Fruit fly (Drosophila melanogaster): ENCODE data around the gene GstZ1.

Gene GstZ1

dm6 chr3R:9456373-9456772 lies at the start of gene GstZ1:
Gene GstZ1, minus strand, starts transcription at chr3R:9456546.
- TF ChIP-seq CG17801 (GFP tag; optimal IDR thresholded peaks at IDR 0.05; ENCODE audit: partially characterized antibody), result peak; percentile 40

DNA sequence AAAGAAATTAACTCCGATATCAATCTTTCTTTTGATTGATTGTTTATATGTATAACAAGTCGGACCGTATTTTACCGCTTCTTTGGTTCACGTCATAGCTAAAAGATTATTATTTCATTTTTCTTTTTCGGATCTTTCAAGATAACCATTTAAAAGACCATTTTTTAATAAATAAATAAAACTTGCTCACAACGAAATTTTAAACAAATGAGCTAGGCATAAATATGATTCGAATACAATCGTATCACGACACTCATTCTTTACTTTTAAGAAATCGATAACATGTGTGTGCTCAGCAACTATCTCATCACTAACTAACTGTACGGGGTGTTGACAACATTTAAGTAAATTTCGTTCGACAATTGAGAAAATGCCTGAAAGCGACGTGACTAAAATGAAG lies 48.0 kb upstream of the GstZ1 start, which contains the start of gene CG8149:
CG8149 (plus strand) TSS at position 302 of the 400 bp plus-strand sequence.
- peak; percentile 28 for TF ChIP-seq CG17801 (GFP tag; optimal IDR thresholded peaks at IDR 0.05; ENCODE audit: partially characterized antibody)

- no peak for TF ChIP-seq CG17801 (GFP tag; optimal IDR thresholded peaks at IDR 0.05; ENCODE audit: partially characterized antibody)
Observed at dm6 chr3R:9503329-9504088, 47.2 kb upstream of the GstZ1 start.

dm6 chr3R:9502416-9502763 lies 46.0 kb upstream of the GstZ1 start, which contains the start of gene RhoL:
Gene RhoL, minus strand, starts transcription at chr3R:9502581.
- peak; percentile 68 for TF ChIP-seq CG17801 (GFP tag; optimal IDR thresholded peaks at IDR 0.05; ENCODE audit: partially characterized antibody)

- no peak for TF ChIP-seq CG17801 (GFP tag; optimal IDR thresholded peaks at IDR 0.05; ENCODE audit: partially characterized antibody)
Observed at dm6 chr3R:9501489-9502415, 45.4 kb upstream of the GstZ1 start.

DNA sequence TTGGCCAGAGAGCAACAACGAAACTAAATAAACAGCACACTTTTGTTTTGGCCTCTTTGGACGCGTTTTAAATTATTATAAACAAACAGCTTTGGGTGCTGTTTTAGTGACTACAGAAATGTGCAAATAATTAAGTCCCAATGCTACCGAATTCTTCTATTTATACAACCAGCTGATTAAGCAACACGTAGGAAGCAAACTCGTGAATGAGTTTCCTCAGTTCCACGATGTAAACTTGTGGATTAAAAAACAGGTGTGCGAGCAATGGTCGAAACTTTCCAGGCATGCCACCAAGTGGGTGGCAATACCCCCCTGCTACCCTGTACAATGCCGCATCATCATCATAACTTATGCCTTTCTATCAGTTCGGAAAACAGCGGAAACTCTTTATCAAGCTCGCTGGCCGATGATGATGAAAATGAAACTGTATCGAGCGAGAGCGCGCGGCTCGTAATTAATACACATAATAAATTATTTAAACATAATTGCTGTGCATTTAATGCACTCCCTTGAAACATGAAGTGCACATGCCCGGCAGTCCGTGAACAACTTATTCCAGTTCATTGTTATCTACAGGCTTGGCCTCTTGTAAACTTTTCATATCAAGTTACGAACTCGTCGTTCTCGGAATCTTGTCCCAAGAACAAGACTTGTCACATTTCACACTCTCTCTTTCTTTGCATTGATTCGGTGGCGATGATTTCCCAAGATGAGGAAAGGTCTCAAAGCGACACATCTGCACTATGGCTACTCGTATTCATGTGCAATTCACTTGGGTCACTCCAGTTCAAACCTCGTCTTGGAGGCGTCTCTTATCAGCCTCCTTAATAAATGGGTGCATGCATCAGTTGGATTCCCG lies 44.1 kb upstream of the GstZ1 start:
- TF ChIP-seq CG17801 (GFP tag; optimal IDR thresholded peaks at IDR 0.05; ENCODE audit: partially characterized antibody), result no peak

- TF ChIP-seq CG17801 (GFP tag; optimal IDR thresholded peaks at IDR 0.05; ENCODE audit: partially characterized antibody), result no peak
Observed at dm6 chr3R:9499238-9499637, 42.9 kb upstream of the GstZ1 start.

dm6 chr3R:9496748-9497147 lies 40.4 kb upstream of the GstZ1 start:
- TF ChIP-seq CG17801 (GFP tag; optimal IDR thresholded peaks at IDR 0.05; ENCODE audit: partially characterized antibody), result no peak

DNA sequence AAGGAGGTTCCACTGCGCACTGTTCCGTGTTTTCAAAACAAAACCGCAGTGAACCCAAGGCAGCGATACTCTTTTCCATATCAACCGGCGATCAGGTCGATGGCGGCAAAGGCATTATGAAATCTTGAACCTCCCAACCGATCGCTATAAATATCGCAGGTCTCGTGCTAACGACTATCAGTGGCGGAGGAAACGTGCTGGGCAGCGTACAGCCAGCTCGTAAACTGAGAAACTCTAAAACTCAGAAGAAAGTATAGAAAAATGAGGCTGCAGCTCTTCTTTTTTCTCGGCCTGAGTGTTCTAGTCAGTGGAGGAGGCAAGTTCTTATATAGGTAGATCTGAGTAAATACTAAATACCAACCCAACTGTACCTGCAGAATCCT lies 38.3 kb upstream of the GstZ1 start, which contains the start of gene phu:
phu (plus strand) TSS at position 175 of the 383 bp plus-strand sequence.
- TF ChIP-seq CG17801 (GFP tag; optimal IDR thresholded peaks at IDR 0.05; ENCODE audit: partially characterized antibody), result no peak

DNA sequence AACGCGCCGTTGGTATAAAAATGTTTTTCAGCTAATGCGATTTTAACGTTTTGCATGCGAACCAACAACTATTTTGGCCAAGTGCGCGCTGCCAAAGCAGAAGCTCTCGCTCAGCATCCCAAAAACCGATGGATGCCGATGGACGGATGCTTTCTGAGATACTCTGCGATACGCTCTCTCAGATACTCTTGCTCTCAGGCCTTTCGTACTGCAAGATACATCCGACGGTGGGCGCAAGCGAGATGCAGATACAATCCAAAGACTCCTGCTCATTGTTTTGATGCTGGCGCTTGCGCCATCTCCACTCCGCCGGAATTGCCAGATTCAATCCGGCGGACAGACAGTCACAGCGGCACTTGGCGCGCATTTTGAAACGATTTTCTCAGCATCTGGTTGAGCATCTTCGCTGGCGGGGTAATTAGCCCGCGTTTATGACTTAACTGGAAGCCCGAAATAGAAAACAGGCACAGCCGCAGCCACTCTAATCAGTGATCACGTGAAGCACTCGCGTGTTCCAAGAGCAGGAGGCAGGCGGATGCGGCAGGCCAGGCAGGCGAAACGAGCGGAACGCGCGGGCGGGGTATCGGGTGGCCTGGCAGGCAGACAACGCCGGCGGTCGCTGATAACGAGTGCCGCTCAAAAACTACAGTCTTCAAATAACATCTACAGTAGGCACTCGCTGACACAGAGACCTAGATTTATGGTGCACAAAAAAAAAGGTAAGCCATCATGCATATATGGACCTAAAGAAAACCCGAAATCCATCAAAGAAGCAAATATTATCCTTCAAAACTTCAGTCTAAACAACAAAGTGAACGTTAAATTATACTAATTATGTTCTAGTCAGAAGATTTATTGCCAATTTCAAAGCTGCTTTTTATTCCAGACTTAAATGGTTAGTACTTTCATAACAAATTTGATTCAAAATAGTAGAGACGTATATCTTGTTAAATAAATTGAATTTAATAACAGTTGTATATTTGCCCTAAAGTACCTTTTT lies 37.6 kb upstream of the GstZ1 start, which contains the start of gene CG16779:
CG16779 (minus strand) TSS at position 51 of the 1,000 bp plus-strand sequence.
- TF ChIP-seq CG17801 (GFP tag; optimal IDR thresholded peaks at IDR 0.05; ENCODE audit: partially characterized antibody), result no peak

dm6 chr3R:9492100-9492499 lies 35.8 kb upstream of the GstZ1 start:
- TF ChIP-seq CG17801 (GFP tag; optimal IDR thresholded peaks at IDR 0.05; ENCODE audit: partially characterized antibody), result no peak

dm6 chr3R:9491065-9491567 lies 34.8 kb upstream of the GstZ1 start:
- no peak for TF ChIP-seq CG17801 (GFP tag; optimal IDR thresholded peaks at IDR 0.05; ENCODE audit: partially characterized antibody)

dm6 chr3R:9488493-9488892 lies 32.1 kb upstream of the GstZ1 start:
- TF ChIP-seq CG17801 (GFP tag; optimal IDR thresholded peaks at IDR 0.05; ENCODE audit: partially characterized antibody), result no peak

All from ovary, adult (tissue).